Worm (Caenorhabditis elegans) whole organism, L1 larva: ENCODE data around the gene phf-15.

Experiments used
- C04F5.9 ChIP-seq: sonication (generic microtip); optimal IDR thresholded peaks from 2 replicates; lab custom pipeline; 2016; ENCODE audit warnings: missing genetic modification characterization, missing compliant biosample characterization
- F16B12.6 ChIP-seq: fragments of 150-350 bp; optimal IDR thresholded peaks from 2 replicates; lab custom pipeline; 2014; ENCODE audit warnings: missing biosample characterization, missing genetic modification characterization
- alr-1 ChIP-seq: fragments of 200-800 bp; sonication (Bioruptor generic); optimal IDR thresholded peaks from 2 replicates; lab custom pipeline; 2018; ENCODE audit warnings: borderline replicate concordance, mild to moderate bottlenecking, missing genetic modification characterization, missing compliant biosample characterization
- blmp-1 ChIP-seq: fragments of 150-350 bp; optimal IDR thresholded peaks from 2 replicates; lab custom pipeline; 2014; ENCODE audit warnings: missing biosample characterization, missing genetic modification characterization
- ceh-82 ChIP-seq, 3 experiments: fragments of 150-350 bp in 1 of 3; sonication (generic microtip) in 2 of 3; optimal IDR thresholded peaks; 2 replicates each; lab custom pipeline; 2014 to 2017; ENCODE audit warnings: missing biosample characterization in 3 of 3, missing genetic modification characterization in 3 of 3
- ceh-90 ChIP-seq: sonication (generic microtip); optimal IDR thresholded peaks from 2 replicates; lab custom pipeline; 2016; ENCODE audit warnings: missing genetic modification characterization, missing compliant biosample characterization
- ces-1 ChIP-seq: fragments of 150-350 bp; optimal IDR thresholded peaks from 2 replicates; lab custom pipeline; 2014; ENCODE audit warnings: missing biosample characterization, missing genetic modification reagents, missing genetic modification characterization
- efl-1 ChIP-seq, 4 experiments: fragments of 150-350 bp; optimal IDR thresholded peaks in 3 of 4; peaks in 1 of 4; 1 replicate in 1 of 4; 2 replicates in 3 of 4; lab custom pipeline; 2014; ENCODE audit warnings: missing biosample characterization in 2 of 4, missing genetic modification characterization in 2 of 4, missing genetic modification reagents in 2 of 4
- efl-3 ChIP-seq: fragments of 200-800 bp; sonication (Bioruptor generic); optimal IDR thresholded peaks from 2 replicates; lab custom pipeline; 2018; ENCODE audit warnings: mild to moderate bottlenecking, missing genetic modification characterization, missing compliant biosample characterization
- fkh-10 ChIP-seq: sonication (generic microtip); optimal IDR thresholded peaks from 2 replicates; lab custom pipeline; 2017; ENCODE audit warnings: missing biosample characterization, missing genetic modification reagents, missing genetic modification characterization
- fkh-4 ChIP-seq: sonication (generic microtip); optimal IDR thresholded peaks from 2 replicates; lab custom pipeline; 2016; ENCODE audit warnings: missing compliant biosample characterization, missing genetic modification characterization, borderline replicate concordance
- fos-1 ChIP-seq: fragments of 150-350 bp; optimal IDR thresholded peaks from 2 replicates; lab custom pipeline; 2014; ENCODE audit warnings: missing biosample characterization, missing genetic modification characterization
- isw-1 ChIP-seq: fragments of 200-800 bp; sonication (Bioruptor generic); IDR thresholded peaks from 2 replicates; pipeline ENCODE4 v1.3.6; 2022; ENCODE audit warnings: missing genetic modification characterization, missing compliant biosample characterization
- jun-1 ChIP-seq: fragments of 150-350 bp; optimal IDR thresholded peaks from 2 replicates; lab custom pipeline; 2014; ENCODE audit warnings: missing biosample characterization, missing genetic modification reagents, missing genetic modification characterization
- lin-14 ChIP-seq: fragments of 200-800 bp; sonication (Bioruptor generic); optimal IDR thresholded peaks from 2 replicates; lab custom pipeline; 2018; ENCODE audit warnings: mild to moderate bottlenecking, missing genetic modification characterization, moderate library complexity, missing compliant biosample characterization
- lin-15B ChIP-seq: fragments of 150-350 bp; sonication (generic microtip); optimal IDR thresholded peaks from 3 replicates; lab custom pipeline; 2014; ENCODE audit warnings: missing biosample characterization, missing genetic modification characterization
- lin-35 ChIP-seq, 2 experiments: fragments of 150-350 bp; optimal IDR thresholded peaks; 2 replicates each; lab custom pipeline; 2014; ENCODE audit warnings: missing biosample characterization in 2 of 2, missing genetic modification characterization in 2 of 2, missing genetic modification reagents in 2 of 2
- lin-39 ChIP-seq: fragments of 150-350 bp; optimal IDR thresholded peaks from 2 replicates; lab custom pipeline; 2014; ENCODE audit warnings: missing biosample characterization, missing genetic modification reagents, missing genetic modification characterization
- lir-3 ChIP-seq: sonication (generic microtip); optimal IDR thresholded peaks from 2 replicates; lab custom pipeline; 2016; ENCODE audit warnings: mild to moderate bottlenecking, missing genetic modification characterization, moderate library complexity, missing compliant biosample characterization; ENCODE audit not compliant: poor library complexity
- mdl-1 ChIP-seq, 2 experiments: fragments of 150-350 bp; optimal IDR thresholded peaks; 2 replicates each; lab custom pipeline; 2014 to 2017; ENCODE audit warnings: missing biosample characterization in 2 of 2, missing genetic modification characterization in 2 of 2, inconsistent platforms in 1 of 2
- mef-2 ChIP-seq: fragments of 150-350 bp; optimal IDR thresholded peaks from 2 replicates; lab custom pipeline; 2014; ENCODE audit warnings: missing biosample characterization, missing genetic modification characterization
- mep-1 ChIP-seq: fragments of 150-350 bp; optimal IDR thresholded peaks from 2 replicates; lab custom pipeline; 2014; ENCODE audit warnings: missing biosample characterization, missing genetic modification characterization
- nhr-19 ChIP-seq: fragments of 200-800 bp; sonication (Bioruptor generic); conservative IDR thresholded peaks from 2 replicates; pipeline ENCODE4 v1.3.6; 2022; ENCODE audit warnings: missing genetic modification characterization, missing compliant biosample characterization
- nhr-237 ChIP-seq: fragments of 150-350 bp; optimal IDR thresholded peaks from 2 replicates; lab custom pipeline; 2014; ENCODE audit warnings: missing biosample characterization, missing genetic modification characterization
- nhr-71 ChIP-seq: sonication (generic microtip); optimal IDR thresholded peaks from 2 replicates; lab custom pipeline; 2016; ENCODE audit warnings: mild to moderate bottlenecking, missing genetic modification characterization, moderate library complexity, missing compliant biosample characterization
- nhr-76 ChIP-seq: sonication (generic microtip); optimal IDR thresholded peaks from 2 replicates; lab custom pipeline; 2017; ENCODE audit warnings: missing biosample characterization, missing genetic modification characterization
- nhr-85 ChIP-seq: sonication (generic microtip); peaks from one replicate; lab custom pipeline; 2016; ENCODE audit warnings: missing genetic modification characterization, inconsistent platforms, missing compliant biosample characterization
- pag-3 ChIP-seq: sonication (generic microtip); optimal IDR thresholded peaks from 2 replicates; lab custom pipeline; 2017; ENCODE audit warnings: missing genetic modification characterization, mild to moderate bottlenecking, missing compliant biosample characterization, antibody characterized with exemption, borderline replicate concordance; ENCODE audit not compliant: insufficient read depth
- pax-3 ChIP-seq: fragments of 200-800 bp; sonication (Bioruptor generic); optimal IDR thresholded peaks from 2 replicates; lab custom pipeline; 2018; ENCODE audit warnings: mild to moderate bottlenecking, missing genetic modification characterization, moderate library complexity, missing compliant biosample characterization
- rnt-1 ChIP-seq: sonication (generic microtip); optimal IDR thresholded peaks from 2 replicates; lab custom pipeline; 2016; ENCODE audit warnings: mild to moderate bottlenecking, missing genetic modification characterization, moderate library complexity, missing compliant biosample characterization
- skn-1 ChIP-seq: fragments of 150-350 bp; optimal IDR thresholded peaks from 2 replicates; lab custom pipeline; 2014; ENCODE audit warnings: missing biosample characterization, missing genetic modification characterization
- snu-23 ChIP-seq: sonication (generic microtip); optimal IDR thresholded peaks from 2 replicates; lab custom pipeline; 2016; ENCODE audit warnings: missing genetic modification characterization, missing compliant biosample characterization
- sox-4 ChIP-seq: sonication (generic microtip); optimal IDR thresholded peaks from 2 replicates; lab custom pipeline; 2016; ENCODE audit warnings: missing genetic modification characterization, missing compliant biosample characterization
- tbx-2 ChIP-seq: sonication (generic microtip); optimal IDR thresholded peaks from 2 replicates; lab custom pipeline; 2016; ENCODE audit warnings: missing genetic modification characterization, missing compliant biosample characterization
- unc-30 ChIP-seq: sonication (generic microtip); optimal IDR thresholded peaks from 2 replicates; lab custom pipeline; 2017; ENCODE audit warnings: missing biosample characterization, missing genetic modification characterization
- unc-62 ChIP-seq: fragments of 150-350 bp; optimal IDR thresholded peaks from 2 replicates; lab custom pipeline; 2014; ENCODE audit warnings: missing biosample characterization, missing genetic modification reagents, missing genetic modification characterization
- unc-86 ChIP-seq: sonication (generic microtip); optimal IDR thresholded peaks from 2 replicates; lab custom pipeline; 2016; ENCODE audit warnings: missing genetic modification characterization, missing compliant biosample characterization
- ztf-11 ChIP-seq, 2 experiments: sonication (generic microtip); optimal IDR thresholded peaks; 2 replicates each; lab custom pipeline; 2016 to 2017; ENCODE audit warnings: missing genetic modification characterization in 2 of 2, missing biosample characterization in 1 of 2, missing compliant biosample characterization in 1 of 2
- ztf-4 ChIP-seq: fragments of 150-350 bp; optimal IDR thresholded peaks from 2 replicates; lab custom pipeline; 2014; ENCODE audit warnings: missing biosample characterization, missing genetic modification characterization

phf-15 gene

ce11 chrIII:3308940-3309339 is 13.7 kb upstream of the phf-15 start:
- no peak for TF ChIP-seq jun-1 (tag; lab: Kevin White, UChicago)
- no peak for TF ChIP-seq fkh-10 (GFP tag; lab: Kevin White, UChicago)
- TF ChIP-seq rnt-1 (tag; lab: Kevin White, UChicago), result no peak
- no peak for TF ChIP-seq mef-2 (tag; lab: Kevin White, UChicago)
- TF ChIP-seq efl-3 (GFP tag; lab: Kevin White, UChicago), result no peak
- TF ChIP-seq skn-1 (tag; lab: Kevin White, UChicago), result peak; percentile 4
- TF ChIP-seq mdl-1 (tag; optimal IDR thresholded peaks at IDR 0.05; lab: Kevin White, UChicago), result no peak
- no peak for TF ChIP-seq lin-39 (tag; lab: Kevin White, UChicago)
- TF ChIP-seq fos-1 (tag; lab: Kevin White, UChicago), result no peak
- no peak for TF ChIP-seq pax-3
- TF ChIP-seq nhr-85 (tag; lab: Kevin White, UChicago), result no peak
- TF ChIP-seq nhr-76, result no peak
- TF ChIP-seq fkh-4 (tag; lab: Kevin White, UChicago), result no peak
- TF ChIP-seq blmp-1 (tag; lab: Kevin White, UChicago), result peak; percentile 91
- TF ChIP-seq efl-1 (optimal IDR thresholded peaks at IDR 0.05; lab: Kevin White, UChicago), result peak in 1 of 2 experiments; percentile 4
- no peak for TF ChIP-seq efl-1 (GFP tag; optimal IDR thresholded peaks at IDR 0.05 in 1 of 2; lab: Kevin White, UChicago)
- TF ChIP-seq nhr-71, result peak; percentile 28
- TF ChIP-seq F16B12.6 (tag; lab: Kevin White, UChicago), result no peak
- no peak for TF ChIP-seq pag-3
- TF ChIP-seq ces-1 (GFP tag; lab: Kevin White, UChicago), result no peak
- TF ChIP-seq mep-1 (tag; lab: Kevin White, UChicago), result peak; percentile 37
- no peak for TF ChIP-seq ztf-4 (tag; lab: Kevin White, UChicago)
- TF ChIP-seq unc-30 (tag; lab: Kevin White, UChicago), result no peak
- TF ChIP-seq isw-1 (GFP tag; lab: Robert Waterston, UW), result no peak
- TF ChIP-seq lin-15B (tag; lab: Kevin White, UChicago), result no peak
- peak in 1 of 2 experiments; percentile 20 for TF ChIP-seq lin-35 (GFP tag; optimal IDR thresholded peaks at IDR 0.05; lab: Kevin White, UChicago)
- TF ChIP-seq lir-3 (tag; lab: Kevin White, UChicago), result no peak
- TF ChIP-seq ztf-11 (tag; optimal IDR thresholded peaks at IDR 0.05; lab: Kevin White, UChicago), result no peak
- peak; percentile 27 for TF ChIP-seq snu-23 (GFP tag; lab: Kevin White, UChicago)
- no peak for TF ChIP-seq alr-1 (tag; lab: Kevin White, UChicago)

- TF ChIP-seq sox-4 (tag; lab: Kevin White, UChicago) (no peak), rnt-1 (tag; lab: Kevin White, UChicago) (no peak), ceh-82 (tag; optimal IDR thresholded peaks at IDR 0.05; lab: Kevin White, UChicago) (no peak), skn-1 (tag; lab: Kevin White, UChicago) (no peak), nhr-237 (tag; lab: Kevin White, UChicago) (no peak), pax-3 (no peak), nhr-19 (GFP tag; lab: Robert Waterston, UW) (no peak), lin-14 (GFP tag; lab: Kevin White, UChicago) (no peak), unc-86 (tag; lab: Kevin White, UChicago) (no peak), ceh-90 (no peak), tbx-2 (tag; lab: Kevin White, UChicago) (no peak), unc-62 (GFP tag; lab: Kevin White, UChicago) (no peak), C04F5.9 (tag; lab: Kevin White, UChicago) (no peak)
These were observed 13.0 kb upstream of the phf-15 start for ce11 chrIII:3309700-3310099.
